Worm (Caenorhabditis elegans) whole organism, late embryonic: ENCODE data around the gene F55C9.14.

ENCODE experiments used
- C08G9.2 ChIP-seq: sonication (generic microtip); optimal IDR thresholded peaks from 2 replicates; lab custom pipeline; 2016; ENCODE audit warnings: mild to moderate bottlenecking, missing genetic modification characterization, moderate library complexity, missing compliant biosample characterization
- C38D4.7 ChIP-seq: fragments of 200-800 bp; sonication (Bioruptor generic); optimal IDR thresholded peaks from 2 replicates; lab custom pipeline; 2018; ENCODE audit warnings: mild to moderate bottlenecking, missing genetic modification characterization, moderate library complexity, missing compliant biosample characterization
- F13H6.1 ChIP-seq: sonication (generic microtip); optimal IDR thresholded peaks from 2 replicates; lab custom pipeline; 2016; ENCODE audit warnings: missing genetic modification characterization, missing compliant biosample characterization
- K09A11.1 ChIP-seq: sonication (generic microtip); optimal IDR thresholded peaks from 2 replicates; lab custom pipeline; 2017; ENCODE audit warnings: antibody characterized with exemption, mild to moderate bottlenecking, missing genetic modification characterization, missing compliant biosample characterization; ENCODE audit not compliant: insufficient read depth
- T23F11.4 ChIP-seq: fragments of 200-800 bp; sonication (Bioruptor generic); optimal IDR thresholded peaks from 2 replicates; lab custom pipeline; 2018; ENCODE audit warnings: mild to moderate bottlenecking, missing genetic modification characterization, missing compliant biosample characterization
- Y22D7AL.16 ChIP-seq: sonication (generic microtip); optimal IDR thresholded peaks from 2 replicates; lab custom pipeline; 2016; ENCODE audit warnings: missing genetic modification characterization, missing compliant biosample characterization
- ahr-1 ChIP-seq: sonication (generic microtip); optimal IDR thresholded peaks from 2 replicates; lab custom pipeline; 2016; ENCODE audit warnings: missing genetic modification characterization, missing compliant biosample characterization
- ama-1 ChIP-seq: fragments of 150-350 bp; optimal IDR thresholded peaks from 2 replicates; lab custom pipeline; 2014
- ceh-19 ChIP-seq: fragments of 200-800 bp; sonication (Bioruptor generic); optimal IDR thresholded peaks from 2 replicates; lab custom pipeline; 2018; ENCODE audit warnings: mild to moderate bottlenecking, missing genetic modification characterization, missing compliant biosample characterization
- ceh-24 ChIP-seq: sonication (generic microtip); optimal IDR thresholded peaks from 2 replicates; lab custom pipeline; 2016; ENCODE audit warnings: mild to moderate bottlenecking, missing genetic modification characterization, missing compliant biosample characterization
- ceh-30 ChIP-seq: fragments of 150-350 bp; optimal IDR thresholded peaks from 2 replicates; lab custom pipeline; 2014; ENCODE audit warnings: missing biosample characterization, missing genetic modification characterization
- ceh-45 ChIP-seq: fragments of 200-800 bp; sonication (Bioruptor generic); IDR thresholded peaks from 2 replicates; pipeline ENCODE4 v1.3.6; 2022; ENCODE audit warnings: missing genetic modification reagents, missing genetic modification characterization, missing compliant biosample characterization
- ceh-48 ChIP-seq: sonication (generic microtip); optimal IDR thresholded peaks from 2 replicates; lab custom pipeline; 2016; ENCODE audit warnings: missing genetic modification characterization, inconsistent platforms, missing compliant biosample characterization
- ceh-9 ChIP-seq: sonication (generic microtip); optimal IDR thresholded peaks from 2 replicates; lab custom pipeline; 2016; ENCODE audit warnings: mild to moderate bottlenecking, missing genetic modification characterization, inconsistent platforms, missing compliant biosample characterization
- che-1 ChIP-seq: sonication (generic microtip); optimal IDR thresholded peaks from 2 replicates; lab custom pipeline; 2016; ENCODE audit warnings: mild to moderate bottlenecking, missing genetic modification characterization, missing compliant biosample characterization
- dmd-4 ChIP-seq: sonication (generic microtip); optimal IDR thresholded peaks from 2 replicates; lab custom pipeline; 2016; ENCODE audit warnings: borderline replicate concordance, missing genetic modification characterization, missing compliant biosample characterization
- elt-4 ChIP-seq: sonication (generic microtip); optimal IDR thresholded peaks from 2 replicates; lab custom pipeline; 2016; ENCODE audit warnings: missing genetic modification characterization, missing compliant biosample characterization
- fkh-10 ChIP-seq: fragments of 150-350 bp; optimal IDR thresholded peaks from 2 replicates; lab custom pipeline; 2014; ENCODE audit warnings: missing biosample characterization, missing genetic modification reagents, missing genetic modification characterization
- fkh-6 ChIP-seq: sonication (generic microtip); optimal IDR thresholded peaks from 2 replicates; lab custom pipeline; 2016; ENCODE audit warnings: missing genetic modification characterization, missing compliant biosample characterization
- gmeb-2 ChIP-seq: sonication (generic microtip); optimal IDR thresholded peaks from 2 replicates; lab custom pipeline; 2016; ENCODE audit warnings: missing genetic modification characterization, inconsistent platforms, missing compliant biosample characterization
- hlh-13 ChIP-seq: fragments of 200-800 bp; sonication (Bioruptor generic); optimal IDR thresholded peaks from 2 replicates; lab custom pipeline; 2018; ENCODE audit warnings: mild to moderate bottlenecking, missing genetic modification characterization, missing compliant biosample characterization
- hlh-30 ChIP-seq: sonication (generic microtip); optimal IDR thresholded peaks from 2 replicates; lab custom pipeline; 2017; ENCODE audit warnings: antibody characterized with exemption, missing genetic modification characterization, missing compliant biosample characterization; ENCODE audit not compliant: insufficient read depth
- hlh-6 ChIP-seq: sonication (generic microtip); optimal IDR thresholded peaks from 2 replicates; lab custom pipeline; 2016; ENCODE audit warnings: missing genotype, missing genetic modification characterization, missing compliant biosample characterization
- hlh-8 ChIP-seq: sonication (generic microtip); optimal IDR thresholded peaks from 2 replicates; lab custom pipeline; 2016; ENCODE audit warnings: missing genotype, missing genetic modification characterization, missing compliant biosample characterization
- madf-2 ChIP-seq: sonication (generic microtip); optimal IDR thresholded peaks from 2 replicates; lab custom pipeline; 2017; ENCODE audit warnings: missing genetic modification characterization, missing compliant biosample characterization
- nhr-11 ChIP-seq: fragments of 150-350 bp; optimal IDR thresholded peaks from 2 replicates; lab custom pipeline; 2014; ENCODE audit warnings: missing biosample characterization, missing genetic modification characterization
- npax-4 ChIP-seq: sonication (generic microtip); optimal IDR thresholded peaks from 2 replicates; lab custom pipeline; 2016; ENCODE audit warnings: missing genetic modification characterization, missing compliant biosample characterization
- pag-3 ChIP-seq: sonication (generic microtip); optimal IDR thresholded peaks from 2 replicates; lab custom pipeline; 2016; ENCODE audit warnings: missing compliant biosample characterization, missing genetic modification characterization, borderline replicate concordance
- pax-1 ChIP-seq: fragments of 150-350 bp; optimal IDR thresholded peaks from 2 replicates; lab custom pipeline; 2014; ENCODE audit warnings: missing biosample characterization, missing genetic modification characterization
- pha-4 ChIP-seq: fragments of 150-350 bp; optimal IDR thresholded peaks from 2 replicates; lab custom pipeline; 2018; ENCODE audit warnings: missing biosample characterization, missing genetic modification reagents, missing genetic modification characterization
- ref-2 ChIP-seq: sonication (generic microtip); optimal IDR thresholded peaks from 2 replicates; lab custom pipeline; 2016; ENCODE audit warnings: missing genetic modification characterization, missing compliant biosample characterization
- rnt-1 ChIP-seq: sonication (generic microtip); optimal IDR thresholded peaks from 2 replicates; lab custom pipeline; 2016; ENCODE audit warnings: missing genetic modification characterization, missing compliant biosample characterization
- syd-9 ChIP-seq: sonication (generic microtip); optimal IDR thresholded peaks from 2 replicates; lab custom pipeline; 2016; ENCODE audit warnings: mild to moderate bottlenecking, missing genetic modification characterization, moderate library complexity, missing compliant biosample characterization
- tbx-7 ChIP-seq: sonication (generic microtip); optimal IDR thresholded peaks from 2 replicates; lab custom pipeline; 2016; ENCODE audit warnings: missing genotype, missing genetic modification characterization, missing compliant biosample characterization
- ttx-3 ChIP-seq: sonication (generic microtip); optimal IDR thresholded peaks from 2 replicates; lab custom pipeline; 2016; ENCODE audit warnings: missing genetic modification reagents, missing genetic modification characterization, missing compliant biosample characterization
- unc-42 ChIP-seq: sonication (generic microtip); optimal IDR thresholded peaks from 2 replicates; lab custom pipeline; 2016; ENCODE audit warnings: missing genotype, missing genetic modification characterization, missing compliant biosample characterization
- unc-55 ChIP-seq: sonication (generic microtip); optimal IDR thresholded peaks from 2 replicates; lab custom pipeline; 2017; ENCODE audit warnings: missing biosample characterization, missing genetic modification reagents, missing genetic modification characterization
- unc-86 ChIP-seq: sonication (generic microtip); optimal IDR thresholded peaks from 2 replicates; lab custom pipeline; 2016; ENCODE audit warnings: missing genetic modification characterization, missing compliant biosample characterization
- zip-5 ChIP-seq: sonication (generic microtip); optimal IDR thresholded peaks from 2 replicates; lab custom pipeline; 2016; ENCODE audit warnings: missing genetic modification characterization, missing compliant biosample characterization
- ztf-16 ChIP-seq: sonication (generic microtip); optimal IDR thresholded peaks from 2 replicates; lab custom pipeline; 2017; ENCODE audit warnings: missing genetic modification characterization, missing compliant biosample characterization

Gene F55C9.14

ce11 chrV:19279888-19280287 lies 19.5 kb upstream of the F55C9.14 start, which contains the start of gene F21D9.8:
Gene F21D9.8 (minus strand): TSS chrV:19279988.
- TF ChIP-seq fkh-6 (tag; lab: Kevin White, UChicago) (no peak), fkh-10 (GFP tag; lab: Kevin White, UChicago) (no peak), ref-2 (tag; lab: Kevin White, UChicago) (no peak), ama-1 (lab: Kevin White, UChicago) (no peak), rnt-1 (tag; lab: Kevin White, UChicago) (no peak), ceh-19 (GFP tag; lab: Kevin White, UChicago) (no peak), dmd-4 (tag; lab: Kevin White, UChicago) (no peak), zip-5 (tag; lab: Kevin White, UChicago) (no peak), npax-4 (no peak), hlh-13 (GFP tag; lab: Kevin White, UChicago) (no peak), C08G9.2 (tag; lab: Kevin White, UChicago) (no peak), hlh-6 (tag; lab: Kevin White, UChicago) (no peak), pax-1 (no peak), pha-4 (no peak), K09A11.1 (tag; lab: Kevin White, UChicago) (no peak), ceh-45 (no peak), syd-9 (tag; lab: Kevin White, UChicago) (no peak), ceh-30 (tag; lab: Kevin White, UChicago) (no peak), gmeb-2 (tag; lab: Kevin White, UChicago) (no peak)

DNA sequence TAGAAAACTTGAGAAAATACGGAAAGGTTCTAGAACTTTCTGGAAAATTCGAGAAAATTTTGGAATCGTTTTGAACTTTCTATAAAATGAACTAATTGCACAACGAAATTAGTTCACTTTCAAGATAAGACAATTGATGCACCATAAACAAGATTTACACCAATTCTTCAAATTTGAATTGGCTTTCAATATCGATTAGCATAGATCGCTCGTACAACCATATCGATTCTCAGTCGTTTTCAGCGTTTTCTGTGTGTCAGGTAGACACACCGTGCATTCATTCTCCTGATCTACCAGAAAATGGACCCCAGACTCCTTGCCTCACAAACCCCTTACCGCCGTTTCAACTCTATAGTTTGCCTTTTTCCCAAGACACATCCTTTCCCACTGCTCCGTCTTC lies 17.0 kb upstream of the F55C9.14 start, which contains the start of gene fbxb-117:
Gene fbxb-117 (plus strand): TSS at position 301 of the 400 bp plus-strand sequence.
- no peak for TF ChIP-seq unc-86 (tag; lab: Kevin White, UChicago)
- no peak for TF ChIP-seq tbx-7
- TF ChIP-seq ceh-24 (tag; lab: Kevin White, UChicago) = no peak

DNA sequence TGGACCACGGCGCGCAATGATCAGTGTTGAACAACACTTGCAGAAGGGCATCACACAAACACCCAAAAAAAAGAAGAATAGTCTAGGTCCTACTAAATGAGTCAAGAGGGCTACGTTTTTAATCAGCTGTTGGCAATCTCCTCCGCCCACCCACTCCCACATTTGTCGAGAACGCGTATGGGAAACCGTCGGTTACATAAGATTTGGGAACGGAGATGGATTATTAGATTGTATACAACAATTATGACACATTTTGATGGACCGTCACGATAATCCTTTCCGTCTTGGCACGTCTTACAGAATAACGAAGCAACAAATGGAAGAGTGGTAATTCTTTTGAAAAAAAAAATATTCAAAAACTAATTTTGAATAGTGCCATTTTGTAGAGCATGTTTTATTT lies 13.4 kb upstream of the F55C9.14 start:
- TF ChIP-seq T23F11.4 (GFP tag; lab: Kevin White, UChicago) = no peak
- TF ChIP-seq unc-42 = no peak
- no peak for TF ChIP-seq ceh-48
- no peak for TF ChIP-seq ztf-16 (tag; lab: Kevin White, UChicago)

DNA sequence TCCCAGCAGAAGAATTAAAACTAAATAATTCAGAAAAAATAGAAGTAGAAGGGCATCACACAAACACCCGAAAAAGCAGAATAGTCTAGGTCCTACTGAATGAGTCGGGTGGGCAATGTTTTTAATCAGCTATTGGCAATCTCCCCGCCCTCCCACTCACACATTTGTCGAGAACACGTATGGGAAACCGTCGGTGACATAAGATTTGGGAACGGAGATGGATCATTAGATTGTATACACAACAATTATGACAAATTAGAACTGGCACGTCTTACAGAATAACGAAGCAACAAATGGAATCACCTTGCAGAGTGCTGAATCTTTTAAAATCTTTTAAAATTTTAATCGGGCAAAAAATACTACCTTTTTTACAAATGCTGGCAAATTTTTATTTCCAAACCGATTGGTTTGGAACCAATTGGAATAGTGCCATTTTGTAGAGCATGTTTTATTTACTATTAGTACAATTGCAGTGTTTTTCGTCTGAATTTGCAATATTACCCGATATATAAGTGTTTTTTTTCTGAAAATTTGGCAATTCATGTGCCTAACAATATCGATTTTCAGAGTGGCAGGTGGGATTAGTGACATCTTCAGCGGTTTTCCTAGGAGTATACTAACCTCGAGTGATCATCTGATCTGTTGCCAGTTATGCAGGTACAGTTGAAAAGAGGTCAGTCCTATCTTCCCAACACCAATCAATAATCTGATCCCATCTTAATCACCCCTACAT lies 11.1 kb upstream of the F55C9.14 start, which contains the start of the genes F55C9.3 and fbxb-57:
Gene F55C9.3 (minus strand): TSS at position 101 of the 733 bp plus-strand sequence.
Gene fbxb-57 (plus strand): TSS at position 683 of the 733 bp plus-strand sequence.
- TF ChIP-seq C38D4.7 (no peak), unc-42 (no peak), nhr-11 (tag; lab: Kevin White, UChicago) (no peak), tbx-7 (no peak)

DNA sequence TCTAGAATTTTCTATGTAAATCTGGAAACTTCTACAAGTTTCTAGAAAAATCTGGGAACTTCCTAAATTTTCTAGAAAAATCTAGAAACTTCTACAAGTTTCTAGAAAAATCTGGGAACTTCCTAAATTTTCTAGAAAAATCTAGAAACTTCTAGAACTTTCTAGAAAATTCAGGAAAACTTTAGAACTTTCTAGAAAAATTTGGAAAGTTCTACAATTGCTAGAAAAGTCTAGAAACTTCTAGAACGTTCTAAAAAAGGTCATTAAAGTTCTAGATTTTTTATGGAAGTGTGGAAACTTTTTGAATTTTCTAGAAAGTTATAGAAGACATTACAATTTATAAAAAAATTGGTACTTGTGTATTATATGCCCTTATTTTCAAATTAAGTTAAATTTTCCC lies 6.3 kb upstream of the F55C9.14 start, which contains the start of gene F55C9.5:
Gene F55C9.5 (minus strand): TSS at position 101 of the 400 bp plus-strand sequence.
- TF ChIP-seq pag-3 (tag; lab: Kevin White, UChicago) = no peak
- TF ChIP-seq pha-4 = no peak
- TF ChIP-seq syd-9 (tag; lab: Kevin White, UChicago) = no peak
- no peak for TF ChIP-seq ceh-48

DNA sequence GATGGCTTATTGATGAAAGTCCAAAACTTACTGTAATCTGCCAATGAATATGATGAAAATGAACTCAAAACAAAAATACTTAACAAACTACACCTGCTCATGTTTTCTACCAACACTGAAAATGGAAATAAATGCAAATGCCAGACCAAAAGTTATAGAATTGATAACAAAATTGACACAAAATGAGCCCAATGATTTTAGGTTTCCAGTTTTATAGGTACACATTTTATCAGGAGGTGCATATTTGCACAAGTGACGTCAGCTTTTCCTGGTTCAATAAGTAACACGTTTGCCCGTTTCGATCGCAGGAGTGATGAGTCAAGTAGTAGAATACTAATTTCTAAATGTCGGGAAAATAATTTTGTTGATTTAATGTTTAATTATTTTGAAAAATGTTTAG lies 2.6 kb upstream of the F55C9.14 start, which contains the start of gene F55C9.6:
Gene F55C9.6 (minus strand): TSS at position 101 of the 400 bp plus-strand sequence.
- TF ChIP-seq ceh-9 (tag; lab: Kevin White, UChicago) = no peak
- TF ChIP-seq hlh-30 = no peak
- no peak for TF ChIP-seq ahr-1 (tag; lab: Kevin White, UChicago)
- TF ChIP-seq che-1 (tag; lab: Kevin White, UChicago) = no peak
- no peak for TF ChIP-seq ama-1 (lab: Kevin White, UChicago)
- no peak for TF ChIP-seq unc-55 (GFP tag; lab: Kevin White, UChicago)
- no peak for TF ChIP-seq ceh-48
- no peak for TF ChIP-seq hlh-6 (tag; lab: Kevin White, UChicago)
- TF ChIP-seq F13H6.1 = no peak
- no peak for TF ChIP-seq madf-2
- TF ChIP-seq ceh-45 = no peak
- TF ChIP-seq ttx-3 = no peak
- TF ChIP-seq K09A11.1 (tag; lab: Kevin White, UChicago) = no peak
- TF ChIP-seq Y22D7AL.16 (tag; lab: Kevin White, UChicago) = no peak
- TF ChIP-seq hlh-13 (GFP tag; lab: Kevin White, UChicago) = no peak
- no peak for TF ChIP-seq elt-4 (tag; lab: Kevin White, UChicago)
- TF ChIP-seq hlh-8 (tag; lab: Kevin White, UChicago) = no peak
